Worm (Caenorhabditis elegans) whole organism, young adult: ENCODE results near the gene ptp-5.2.

Experiments used
- B0035.1 ChIP-seq: sonication (generic microtip); optimal IDR thresholded peaks from 2 replicates; lab custom pipeline; 2016; ENCODE audit warnings: missing genetic modification characterization, mild to moderate bottlenecking, missing compliant biosample characterization, missing genotype, missing genetic modification reagents
- D2030.7 ChIP-seq: fragments of 200-800 bp; sonication (Bioruptor generic); IDR thresholded peaks from 2 replicates; pipeline ENCODE4 v1.3.6; 2022; ENCODE audit warnings: missing genetic modification reagents, missing genetic modification characterization, missing compliant biosample characterization
- F23B12.7 ChIP-seq: sonication (generic microtip); optimal IDR thresholded peaks from 2 replicates; lab custom pipeline; 2017; ENCODE audit warnings: missing genetic modification characterization, mild to moderate bottlenecking, missing compliant biosample characterization, antibody characterized with exemption, moderate library complexity; ENCODE audit not compliant: insufficient read depth
- F33H1.4 ChIP-seq: fragments of 200-800 bp; sonication (Bioruptor generic); IDR thresholded peaks from 2 replicates; pipeline ENCODE4 v1.3.6; 2022; ENCODE audit warnings: missing genetic modification reagents, missing genetic modification characterization, missing compliant biosample characterization
- F39B2.1 ChIP-seq: fragments of 200-800 bp; sonication (Bioruptor generic); IDR thresholded peaks from 2 replicates; pipeline ENCODE4 v1.3.6; 2022; ENCODE audit warnings: missing genetic modification reagents, missing genetic modification characterization, missing compliant biosample characterization
- F49E8.2 ChIP-seq: sonication (generic microtip); optimal IDR thresholded peaks from 3 replicates; lab custom pipeline; 2017; ENCODE audit warnings: missing genetic modification characterization, mild to moderate bottlenecking, missing compliant biosample characterization, antibody characterized with exemption, moderate library complexity; ENCODE audit not compliant: insufficient read depth
- F52B5.7 ChIP-seq: sonication (generic microtip); optimal IDR thresholded peaks from 2 replicates; lab custom pipeline; 2016; ENCODE audit warnings: mild to moderate bottlenecking, missing genetic modification characterization, missing compliant biosample characterization
- K12H6.12 ChIP-seq: fragments of 200-800 bp; sonication (Bioruptor generic); optimal IDR thresholded peaks from 2 replicates; lab custom pipeline; 2018; ENCODE audit warnings: mild to moderate bottlenecking, missing genetic modification characterization, missing compliant biosample characterization
- T07F8.4 ChIP-seq: sonication (generic microtip); optimal IDR thresholded peaks from 2 replicates; lab custom pipeline; 2016; ENCODE audit warnings: mild to moderate bottlenecking, missing genetic modification characterization, moderate library complexity, missing compliant biosample characterization
- Y53F4B.3 ChIP-seq: fragments of 200-800 bp; sonication (Bioruptor generic); IDR thresholded peaks from 2 replicates; pipeline ENCODE4 v1.3.6; 2022; ENCODE audit warnings: missing genetic modification reagents, missing genetic modification characterization, missing compliant biosample characterization
- Y79H2A.3 ChIP-seq: fragments of 200-800 bp; sonication (Bioruptor generic); conservative IDR thresholded peaks from 2 replicates; pipeline ENCODE4 v1.3.6; 2022; ENCODE audit warnings: missing genetic modification reagents, missing genetic modification characterization, missing compliant biosample characterization
- Y95B8A.8 ChIP-seq: fragments of 200-800 bp; sonication (Bioruptor generic); IDR thresholded peaks from 2 replicates; pipeline ENCODE4 v1.3.6; 2022; ENCODE audit warnings: missing genetic modification reagents, missing genetic modification characterization, missing compliant biosample characterization
- akir-1 ChIP-seq: fragments of 200-800 bp; sonication (Bioruptor generic); optimal IDR thresholded peaks from 2 replicates; lab custom pipeline; 2018; ENCODE audit warnings: mild to moderate bottlenecking, missing genetic modification characterization, moderate library complexity, missing compliant biosample characterization
- aptf-3 ChIP-seq: fragments of 200-800 bp; sonication (Bioruptor generic); IDR thresholded peaks from 2 replicates; pipeline ENCODE4 v1.3.6; 2022; ENCODE audit warnings: missing genetic modification characterization, missing compliant biosample characterization
- atf-7 ChIP-seq: sonication (generic microtip); optimal IDR thresholded peaks from 2 replicates; lab custom pipeline; 2017; ENCODE audit warnings: mild to moderate bottlenecking, missing genetic modification characterization, missing compliant biosample characterization
- athp-1 ChIP-seq: sonication (generic microtip); optimal IDR thresholded peaks from 2 replicates; lab custom pipeline; 2017; ENCODE audit warnings: mild to moderate bottlenecking, missing genetic modification characterization, missing compliant biosample characterization
- attf-3 ChIP-seq: fragments of 200-800 bp; sonication (Bioruptor generic); conservative IDR thresholded peaks from 2 replicates; pipeline ENCODE4 v1.3.6; 2022; ENCODE audit warnings: missing genetic modification reagents, missing genetic modification characterization, missing compliant biosample characterization
- cebp-2 ChIP-seq: fragments of 200-800 bp; sonication (Bioruptor generic); IDR thresholded peaks from 2 replicates; pipeline ENCODE4 v1.3.6; 2022; ENCODE audit warnings: missing genetic modification characterization, missing compliant biosample characterization
- ceh-100 ChIP-seq: fragments of 200-800 bp; sonication (Bioruptor generic); IDR thresholded peaks from 2 replicates; pipeline ENCODE4 v1.3.6; 2022; ENCODE audit warnings: missing genetic modification reagents, missing genetic modification characterization, missing compliant biosample characterization
- ceh-27 ChIP-seq: fragments of 200-800 bp; sonication (Bioruptor generic); optimal IDR thresholded peaks from 2 replicates; lab custom pipeline; 2018; ENCODE audit warnings: mild to moderate bottlenecking, missing genetic modification characterization, moderate library complexity, missing compliant biosample characterization
- chd-7 ChIP-seq: sonication (generic microtip); optimal IDR thresholded peaks from 2 replicates; lab custom pipeline; 2016; ENCODE audit warnings: mild to moderate bottlenecking, missing genetic modification characterization, moderate library complexity, missing compliant biosample characterization
- die-1 ChIP-seq: sonication (generic microtip); optimal IDR thresholded peaks from 2 replicates; lab custom pipeline; 2016; ENCODE audit warnings: missing genotype, mild to moderate bottlenecking, missing genetic modification characterization, missing compliant biosample characterization
- dox-1 ChIP-seq: fragments of 200-800 bp; sonication (Bioruptor generic); IDR thresholded peaks from 2 replicates; pipeline ENCODE4 v1.3.6; 2022; ENCODE audit warnings: missing genetic modification reagents, missing genetic modification characterization, missing compliant biosample characterization
- egl-44 ChIP-seq: fragments of 200-800 bp; sonication (Bioruptor generic); IDR thresholded peaks from 2 replicates; pipeline ENCODE4 v1.3.6; 2022; ENCODE audit warnings: missing genetic modification reagents, missing genetic modification characterization, missing compliant biosample characterization
- egrh-3 ChIP-seq: fragments of 200-800 bp; sonication (Bioruptor generic); IDR thresholded peaks from 2 replicates; pipeline ENCODE4 v1.3.6; 2022; ENCODE audit warnings: missing genetic modification reagents, missing genetic modification characterization, missing compliant biosample characterization
- ets-4 ChIP-seq: fragments of 200-800 bp; sonication (Bioruptor generic); optimal IDR thresholded peaks from 2 replicates; lab custom pipeline; 2018; ENCODE audit warnings: mild to moderate bottlenecking, missing genetic modification characterization, missing compliant biosample characterization
- him-1 ChIP-seq: sonication (generic microtip); optimal IDR thresholded peaks from 2 replicates; lab custom pipeline; 2016; ENCODE audit warnings: missing genotype, missing genetic modification reagents, missing genetic modification characterization, missing compliant biosample characterization
- hlh-12 ChIP-seq: sonication (generic microtip); optimal IDR thresholded peaks from 2 replicates; lab custom pipeline; 2016; ENCODE audit warnings: missing genetic modification characterization, missing compliant biosample characterization
- let-526 ChIP-seq: fragments of 200-800 bp; sonication (Bioruptor generic); IDR thresholded peaks from 2 replicates; pipeline ENCODE4 v1.3.6; 2022; ENCODE audit warnings: missing genetic modification reagents, missing genetic modification characterization, missing compliant biosample characterization
- lin-26 ChIP-seq: fragments of 200-800 bp; sonication (Bioruptor generic); IDR thresholded peaks from 2 replicates; pipeline ENCODE4 v1.3.6; 2022; ENCODE audit warnings: missing genetic modification reagents, missing genetic modification characterization, missing compliant biosample characterization
- lin-35 ChIP-seq, 3 experiments: fragments of 150-350 bp in 2 of 3; sonication (generic microtip) in 1 of 3; optimal IDR thresholded peaks; 2 replicates each; lab custom pipeline; 2014 to 2018; ENCODE audit warnings: missing biosample characterization in 3 of 3, missing genetic modification characterization in 3 of 3, missing genetic modification reagents in 3 of 3
- lin-40 ChIP-seq: sonication (generic microtip); optimal IDR thresholded peaks from 2 replicates; lab custom pipeline; 2016; ENCODE audit warnings: missing genetic modification characterization, mild to moderate bottlenecking, missing compliant biosample characterization, missing genotype, missing genetic modification reagents
- lin-54 ChIP-seq: fragments of 200-800 bp; sonication (Bioruptor generic); optimal IDR thresholded peaks from 2 replicates; lab custom pipeline; 2018; ENCODE audit warnings: mild to moderate bottlenecking, missing genetic modification characterization, missing compliant biosample characterization
- lsy-27 ChIP-seq: sonication (generic microtip); optimal IDR thresholded peaks from 2 replicates; lab custom pipeline; 2017; ENCODE audit warnings: missing genetic modification characterization, mild to moderate bottlenecking, missing compliant biosample characterization, antibody characterized with exemption, missing genotype, borderline replicate concordance; ENCODE audit not compliant: insufficient read depth
- madf-10 ChIP-seq: sonication (generic microtip); optimal IDR thresholded peaks from 2 replicates; lab custom pipeline; 2016; ENCODE audit warnings: mild to moderate bottlenecking, missing genetic modification characterization, missing compliant biosample characterization
- madf-3 ChIP-seq: fragments of 200-800 bp; sonication (Bioruptor generic); IDR thresholded peaks from 2 replicates; pipeline ENCODE4 v1.3.6; 2022; ENCODE audit warnings: missing genetic modification reagents, missing genetic modification characterization, missing compliant biosample characterization
- madf-6 ChIP-seq: fragments of 200-800 bp; sonication (Bioruptor generic); IDR thresholded peaks from 2 replicates; pipeline ENCODE4 v1.3.6; 2022; ENCODE audit warnings: missing genetic modification reagents, missing genetic modification characterization, missing compliant biosample characterization
- madf-8 ChIP-seq: fragments of 200-800 bp; sonication (Bioruptor generic); conservative IDR thresholded peaks from 2 replicates; pipeline ENCODE4 v1.3.6; 2022; ENCODE audit warnings: missing genetic modification reagents, missing genetic modification characterization, missing compliant biosample characterization
- nhr-27 ChIP-seq: fragments of 200-800 bp; sonication (Bioruptor generic); optimal IDR thresholded peaks from 2 replicates; lab custom pipeline; 2018; ENCODE audit warnings: mild to moderate bottlenecking, missing genetic modification characterization, moderate library complexity, missing compliant biosample characterization
- repo-1 ChIP-seq: sonication (generic microtip); optimal IDR thresholded peaks from 2 replicates; lab custom pipeline; 2017; ENCODE audit warnings: mild to moderate bottlenecking, missing genetic modification characterization, missing compliant biosample characterization
- snpc-1.1 ChIP-seq: sonication (generic microtip); optimal IDR thresholded peaks from 2 replicates; lab custom pipeline; 2017; ENCODE audit warnings: missing genetic modification characterization, mild to moderate bottlenecking, missing compliant biosample characterization, antibody characterized with exemption, moderate library complexity, missing genotype, missing genetic modification reagents; ENCODE audit not compliant: insufficient read depth
- snpc-1.3 ChIP-seq: sonication (generic microtip); optimal IDR thresholded peaks from 2 replicates; lab custom pipeline; 2017; ENCODE audit warnings: missing genetic modification characterization, mild to moderate bottlenecking, missing compliant biosample characterization, antibody characterized with exemption, moderate library complexity, missing genotype, missing genetic modification reagents; ENCODE audit not compliant: insufficient read depth
- somi-1 ChIP-seq: fragments of 200-800 bp; sonication (Bioruptor generic); optimal IDR thresholded peaks from 2 replicates; lab custom pipeline; 2018; ENCODE audit warnings: mild to moderate bottlenecking, missing genetic modification characterization, missing compliant biosample characterization
- zim-3 ChIP-seq: sonication (generic microtip); optimal IDR thresholded peaks from 2 replicates; lab custom pipeline; 2017; ENCODE audit warnings: mild to moderate bottlenecking, missing genetic modification characterization, moderate library complexity, missing compliant biosample characterization
- ztf-22 ChIP-seq: fragments of 200-800 bp; sonication (Bioruptor generic); optimal IDR thresholded peaks from 2 replicates; lab custom pipeline; 2018; ENCODE audit warnings: mild to moderate bottlenecking, missing genetic modification characterization, moderate library complexity, missing compliant biosample characterization

ptp-5.2 gene

DNA sequence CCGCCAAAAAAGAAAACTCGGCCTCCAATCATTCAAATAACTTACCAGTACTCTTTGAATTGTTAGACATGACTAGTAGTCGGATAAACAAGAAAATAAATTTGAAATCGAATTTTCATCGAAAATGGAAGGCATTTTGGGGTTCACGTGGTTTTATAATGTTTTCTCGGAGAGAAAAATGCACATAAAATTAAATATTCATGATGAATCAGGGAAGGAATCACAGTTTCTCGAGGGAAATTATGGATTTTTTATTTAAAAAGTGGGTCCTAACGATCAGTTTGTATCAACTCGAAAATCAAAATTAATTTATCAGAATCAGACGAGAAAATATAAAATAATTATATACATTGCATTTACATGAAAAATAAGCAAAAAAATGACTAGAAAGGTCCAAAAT lies 4.6 kb upstream of the ptp-5.2 start, which contains the start of gene Y57G11C.5:
Y57G11C.5 (minus strand) TSS at position 101 of the 400 bp plus-strand sequence.
- TF ChIP-seq Y95B8A.8 (GFP tag; lab: Robert Waterston, UW) (no peak), F39B2.1 (GFP tag; lab: Robert Waterston, UW) (no peak), die-1 (tag; lab: Kevin White, UChicago) (no peak), B0035.1 (tag; lab: Kevin White, UChicago) (no peak), let-526 (GFP tag; lab: Robert Waterston, UW) (no peak), egl-44 (no peak), madf-6 (GFP tag; lab: Robert Waterston, UW) (no peak)

DNA sequence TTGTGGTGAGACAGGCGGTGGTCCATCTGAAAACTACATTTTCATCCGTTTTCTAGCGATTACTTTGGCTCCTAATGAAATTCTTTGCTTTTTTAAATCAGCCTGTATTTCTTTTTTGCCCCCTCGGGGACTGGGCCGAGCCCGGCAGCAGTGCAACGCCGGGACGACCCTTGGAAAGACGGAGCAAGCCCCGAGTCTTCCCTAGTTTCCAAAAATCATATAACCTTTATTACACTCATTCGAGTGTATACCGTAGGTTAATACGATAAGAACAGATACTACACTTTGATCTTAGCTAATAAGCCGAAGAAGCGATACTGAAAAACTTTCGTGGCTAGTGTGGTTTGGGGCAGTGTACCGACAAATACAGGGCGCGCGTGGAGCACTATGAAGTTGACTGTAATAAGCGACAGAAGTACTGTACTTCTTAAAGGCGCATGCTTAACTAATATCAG lies 4.0 kb upstream of the ptp-5.2 start:
- TF ChIP-seq lin-35 (GFP tag; optimal IDR thresholded peaks at IDR 0.05; lab: Kevin White, UChicago) = no peak
- TF ChIP-seq nhr-27 (tag; lab: Kevin White, UChicago) = no peak
- no peak for TF ChIP-seq aptf-3 (GFP tag; lab: Robert Waterston, UW)
- no peak for TF ChIP-seq K12H6.12 (tag; lab: Kevin White, UChicago)
- peak; percentile 96 for TF ChIP-seq snpc-1.1 (tag; lab: Kevin White, UChicago)
- TF ChIP-seq lsy-27 (tag; lab: Kevin White, UChicago) = peak; percentile 42
- TF ChIP-seq lin-40 (tag; lab: Kevin White, UChicago) = no peak
- no peak for TF ChIP-seq ztf-22 (GFP tag; lab: Kevin White, UChicago)
- TF ChIP-seq Y79H2A.3 = 0 out of 2 replicates have a peak, but pooled peaks have one; percentile 12
- TF ChIP-seq cebp-2 (GFP tag; lab: Robert Waterston, UW) = no peak
- peak; percentile 88; the same call in 1 of the 2 replicates for TF ChIP-seq lin-26 (GFP tag; lab: Robert Waterston, UW)
- no peak for TF ChIP-seq madf-10 (tag; lab: Kevin White, UChicago)
- TF ChIP-seq dox-1 (GFP tag; lab: Robert Waterston, UW) = peak; percentile 85
- TF ChIP-seq egl-44 = 0 out of 2 replicates have a peak, but pooled peaks have one; percentile 26
- no peak for TF ChIP-seq F52B5.7 (tag; lab: Kevin White, UChicago)
- TF ChIP-seq D2030.7 (GFP tag; lab: Robert Waterston, UW) = peak; percentile 98
- peak; percentile 71 for TF ChIP-seq F49E8.2 (tag; lab: Kevin White, UChicago)
- peak; percentile 38 for TF ChIP-seq F23B12.7 (tag; lab: Kevin White, UChicago)
- peak; percentile 44 for TF ChIP-seq attf-3
- TF ChIP-seq him-1 (tag; lab: Kevin White, UChicago) = peak; percentile 74
- TF ChIP-seq T07F8.4 = no peak
- TF ChIP-seq lin-54 (GFP tag; lab: Kevin White, UChicago) = peak; percentile 70
- 0 out of 2 replicates have a peak, but pooled peaks have one; percentile 45 for TF ChIP-seq madf-3 (GFP tag; lab: Robert Waterston, UW)
- TF ChIP-seq ceh-100 (GFP tag; lab: Robert Waterston, UW) = peak; percentile 70
- TF ChIP-seq snpc-1.3 (tag; lab: Kevin White, UChicago) = peak; percentile 95
- TF ChIP-seq F39B2.1 (GFP tag; lab: Robert Waterston, UW) = 0 out of 2 replicates have a peak, but pooled peaks have one; percentile 14
- TF ChIP-seq Y53F4B.3 (GFP tag; lab: Robert Waterston, UW) = peak; percentile 72
- TF ChIP-seq egrh-3 (GFP tag; lab: Robert Waterston, UW) = no peak
- no peak for TF ChIP-seq B0035.1 (tag; lab: Kevin White, UChicago)
- TF ChIP-seq chd-7 (tag; lab: Kevin White, UChicago) = no peak
- TF ChIP-seq hlh-12 (tag; lab: Kevin White, UChicago) = no peak
- TF ChIP-seq ceh-27 = peak; percentile 27
- TF ChIP-seq somi-1 (GFP tag; lab: Kevin White, UChicago) = no peak
- peak; percentile 1 for TF ChIP-seq repo-1 (tag; lab: Kevin White, UChicago)
- TF ChIP-seq athp-1 = peak; percentile 21
- TF ChIP-seq akir-1 (GFP tag; lab: Kevin White, UChicago) = no peak
- no peak for TF ChIP-seq ets-4
- peak; percentile 72 for TF ChIP-seq F33H1.4 (GFP tag; lab: Robert Waterston, UW)
- TF ChIP-seq madf-8 (GFP tag; lab: Robert Waterston, UW) = peak; percentile 99
- TF ChIP-seq let-526 (GFP tag; lab: Robert Waterston, UW) = no peak
- no peak for TF ChIP-seq zim-3 (tag; lab: Kevin White, UChicago)
- no peak for TF ChIP-seq atf-7 (tag; lab: Kevin White, UChicago)
